Worm (Caenorhabditis elegans): ENCODE results near the gene clec-218.

Gene clec-218

ce11 chrV:8325906-8326305 lies 18.2 kb downstream of the clec-218 start:
- TF ChIP-seq zfh-2 (GFP tag; conservative IDR thresholded peaks at IDR 0.05) (peak; percentile 63), C17E4.6 (GFP tag; IDR thresholded peaks at IDR 0.05) (no peak)

ce11 chrV:8327080-8327479 lies 19.3 kb downstream of the clec-218 start:
- TF ChIP-seq F49E8.2 (tag; optimal IDR thresholded peaks at IDR 0.05; ENCODE audit: insufficient read depth) (no peak), egl-18 (GFP tag; IDR thresholded peaks at IDR 0.05) (no peak), aptf-3 (GFP tag; IDR thresholded peaks at IDR 0.05) (0 out of 2 replicates have a peak, but pooled peaks have one; percentile 53), madf-8 (GFP tag; conservative IDR thresholded peaks at IDR 0.05) (peak; percentile 35; the same call in 1 of the 2 replicates), tbx-9 (tag; optimal IDR thresholded peaks at IDR 0.05; ENCODE audit: borderline replicate concordance) (no peak), B0336.3 (GFP tag; IDR thresholded peaks at IDR 0.05) (no peak), lin-40 (tag; optimal IDR thresholded peaks at IDR 0.05) (no peak), madf-10 (tag; optimal IDR thresholded peaks at IDR 0.05) (no peak), sdz-38 (tag; optimal IDR thresholded peaks at IDR 0.05) (no peak), sptf-2 (GFP tag; optimal IDR thresholded peaks at IDR 0.05) (no peak), F33H1.4 (GFP tag; IDR thresholded peaks at IDR 0.05) (no peak), ceh-58 (GFP tag; IDR thresholded peaks at IDR 0.05) (no peak), egrh-3 (GFP tag; IDR thresholded peaks at IDR 0.05) (peak; percentile 79; the same call in 1 of the 2 replicates), lin-26 (GFP tag; IDR thresholded peaks at IDR 0.05) (no peak), Y79H2A.3 (GFP tag; conservative IDR thresholded peaks at IDR 0.05) (no peak), madf-3 (GFP tag; IDR thresholded peaks at IDR 0.05) (no peak), Y53G8AR.9 (GFP tag; conservative IDR thresholded peaks at IDR 0.05) (no peak), somi-1 (GFP tag; optimal IDR thresholded peaks at IDR 0.05) (no peak), mxl-1 (tag; optimal IDR thresholded peaks at IDR 0.05) (no peak), nfya-1 (tag; optimal IDR thresholded peaks at IDR 0.05; ENCODE audit: borderline replicate concordance, insufficient read depth) (no peak), ceh-40 (GFP tag; IDR thresholded peaks at IDR 0.05) (no peak), unc-62 (GFP tag; optimal IDR thresholded peaks at IDR 0.05) (no peak), ceh-100 (GFP tag; IDR thresholded peaks at IDR 0.05) (no peak), ekl-4 (GFP tag; IDR thresholded peaks at IDR 0.05) (no peak), snpc-1.1 (tag; optimal IDR thresholded peaks at IDR 0.05; ENCODE audit: insufficient read depth) (no peak), ceh-79 (tag; optimal IDR thresholded peaks at IDR 0.05) (no peak), rec-8 (tag; optimal IDR thresholded peaks at IDR 0.05) (no peak), F57A8.1 (GFP tag; optimal IDR thresholded peaks at IDR 0.05) (no peak), ZK185.1 (tag; optimal IDR thresholded peaks at IDR 0.05; ENCODE audit: poor library complexity, severe bottlenecking) (no peak), lag-1 (GFP tag; IDR thresholded peaks at IDR 0.05) (no peak), let-607 (tag; optimal IDR thresholded peaks at IDR 0.05) (no peak), ceh-91 (GFP tag; IDR thresholded peaks at IDR 0.05) (no peak), zim-3 (tag; optimal IDR thresholded peaks at IDR 0.05) (no peak), snpc-3.4 (tag; optimal IDR thresholded peaks at IDR 0.05) (no peak), ztf-28 (GFP tag; IDR thresholded peaks at IDR 0.05) (no peak), zfh-2 (GFP tag; conservative IDR thresholded peaks at IDR 0.05) (peak; percentile 81), attf-6 (GFP tag; IDR thresholded peaks at IDR 0.05) (no peak), hmg-20 (GFP tag; IDR thresholded peaks at IDR 0.05) (no peak), hsf-1 (GFP tag; IDR thresholded peaks at IDR 0.05) (no peak), Y56A3A.18 (GFP tag; IDR thresholded peaks at IDR 0.05) (no peak), lin-35 (GFP tag; optimal IDR thresholded peaks at IDR 0.05) (no peak), B0035.1 (tag; optimal IDR thresholded peaks at IDR 0.05) (no peak), ztf-6 (GFP tag; IDR thresholded peaks at IDR 0.05) (no peak), F22D6.2 (tag; optimal IDR thresholded peaks at IDR 0.05) (no peak), mel-28 (tag; optimal IDR thresholded peaks at IDR 0.05; ENCODE audit: borderline replicate concordance) (no peak)
